Worm (Caenorhabditis elegans) whole organism, L4 larva: Measurements from ENCODE around the gene W08E12.6.

ENCODE experiments used
- D1046.2 ChIP-seq: fragments of 200-800 bp; sonication (Bioruptor generic); IDR thresholded peaks from 2 replicates; pipeline ENCODE4 v1.3.6; 2022; ENCODE audit warnings: missing genetic modification characterization, missing compliant biosample characterization
- F26F4.8 ChIP-seq: fragments of 200-800 bp; sonication (Bioruptor generic); conservative IDR thresholded peaks from 2 replicates; pipeline ENCODE4 v1.3.6; 2022; ENCODE audit warnings: missing genetic modification characterization, missing compliant biosample characterization
- F44E2.7 ChIP-seq: fragments of 200-800 bp; sonication (Bioruptor generic); IDR thresholded peaks from 2 replicates; pipeline ENCODE4 v2.1.2; 2022; ENCODE audit warnings: missing genetic modification characterization, missing compliant biosample characterization
- R02D3.7 ChIP-seq: fragments of 150-350 bp; sonication (generic microtip); optimal IDR thresholded peaks from 3 replicates; lab custom pipeline; 2014; ENCODE audit warnings: missing biosample characterization, missing genetic modification characterization
- T20F7.1 ChIP-seq: fragments of 200-800 bp; sonication (Bioruptor generic); optimal IDR thresholded peaks from 2 replicates; lab custom pipeline; 2018; ENCODE audit warnings: mild to moderate bottlenecking, missing genetic modification characterization, missing compliant biosample characterization
- Y105C5A.15 ChIP-seq: fragments of 200-800 bp; sonication (Bioruptor generic); IDR thresholded peaks from 2 replicates; pipeline ENCODE4 v1.3.6; 2022; ENCODE audit warnings: missing genetic modification characterization, missing compliant biosample characterization
- Y75B8A.6 ChIP-seq: fragments of 200-800 bp; sonication (Bioruptor generic); IDR thresholded peaks from 2 replicates; pipeline ENCODE4 v1.3.6; 2022; ENCODE audit warnings: missing genetic modification reagents, missing genetic modification characterization, missing compliant biosample characterization
- ama-1 ChIP-seq: fragments of 150-350 bp; optimal IDR thresholded peaks from 2 replicates; lab custom pipeline; 2014; ENCODE audit warnings: inconsistent platforms, mixed read lengths
- ceh-32 ChIP-seq: sonication (generic microtip); optimal IDR thresholded peaks from 2 replicates; lab custom pipeline; 2016; ENCODE audit warnings: mild to moderate bottlenecking, missing genetic modification characterization, missing compliant biosample characterization; ENCODE audit not compliant: poor library complexity
- ceh-82 ChIP-seq: sonication (generic microtip); optimal IDR thresholded peaks from 2 replicates; lab custom pipeline; 2017; ENCODE audit warnings: missing biosample characterization, missing genetic modification characterization
- ces-1 ChIP-seq: fragments of 150-350 bp; sonication (generic microtip); optimal IDR thresholded peaks from 4 replicates; lab custom pipeline; 2014; ENCODE audit warnings: missing biosample characterization, missing genetic modification reagents, missing genetic modification characterization
- ctbp-1 ChIP-seq: fragments of 200-800 bp; sonication (Bioruptor generic); IDR thresholded peaks from 2 replicates; pipeline ENCODE4 v1.3.6; 2022; ENCODE audit warnings: missing genetic modification reagents, missing genetic modification characterization, missing compliant biosample characterization
- daf-19 ChIP-seq: fragments of 200-800 bp; sonication (Bioruptor generic); conservative IDR thresholded peaks from 2 replicates; pipeline ENCODE4 v1.3.6; 2022; ENCODE audit warnings: missing genetic modification characterization, missing compliant biosample characterization
- dmd-8 ChIP-seq: fragments of 200-800 bp; sonication (Bioruptor generic); IDR thresholded peaks from 2 replicates; pipeline ENCODE4 v1.3.6; 2022; ENCODE audit warnings: missing genetic modification characterization, missing compliant biosample characterization
- dmd-9 ChIP-seq: fragments of 200-800 bp; sonication (Bioruptor generic); IDR thresholded peaks from 2 replicates; pipeline ENCODE4 v1.3.6; 2022; ENCODE audit warnings: missing genetic modification reagents, missing genetic modification characterization, missing compliant biosample characterization
- dpl-1 ChIP-seq: fragments of 150-350 bp; optimal IDR thresholded peaks from 2 replicates; lab custom pipeline; 2014; ENCODE audit warnings: missing biosample characterization, missing genetic modification reagents, missing genetic modification characterization
- egl-27 ChIP-seq: sonication (generic microtip); optimal IDR thresholded peaks from 3 replicates; lab custom pipeline; 2017; ENCODE audit warnings: missing biosample characterization, missing genetic modification reagents, missing genetic modification characterization
- fos-1 ChIP-seq: fragments of 150-350 bp; optimal IDR thresholded peaks from 2 replicates; lab custom pipeline; 2014; ENCODE audit warnings: missing biosample characterization, missing genetic modification characterization
- hif-1 ChIP-seq, 2 experiments: sonication (generic microtip); optimal IDR thresholded peaks; 2 replicates each; lab custom pipeline; 2016 to 2017; ENCODE audit warnings: missing compliant biosample characterization in 2 of 2, missing genetic modification characterization in 2 of 2, missing genetic modification reagents in 2 of 2, missing genotype in 2 of 2, mild to moderate bottlenecking in 1 of 2
- hlh-11 ChIP-seq: fragments of 200-800 bp; sonication (Bioruptor generic); optimal IDR thresholded peaks from 2 replicates; lab custom pipeline; 2018; ENCODE audit warnings: mild to moderate bottlenecking, missing genetic modification characterization, missing compliant biosample characterization
- lim-7 ChIP-seq: fragments of 200-800 bp; sonication (Bioruptor generic); IDR thresholded peaks from 2 replicates; pipeline ENCODE4 v1.3.6; 2022; ENCODE audit warnings: missing genetic modification characterization, missing compliant biosample characterization
- lin-13 ChIP-seq: fragments of 150-350 bp; optimal IDR thresholded peaks from 2 replicates; lab custom pipeline; 2014; ENCODE audit warnings: missing biosample characterization, missing genetic modification reagents, missing genetic modification characterization
- lin-15B ChIP-seq: fragments of 150-350 bp; sonication (generic microtip); optimal IDR thresholded peaks from 3 replicates; lab custom pipeline; 2014; ENCODE audit warnings: missing biosample characterization, missing genetic modification characterization
- lin-29 ChIP-seq: fragments of 200-800 bp; sonication (Bioruptor generic); IDR thresholded peaks from 2 replicates; pipeline ENCODE4 v1.3.6; 2022; ENCODE audit warnings: missing genetic modification reagents, missing genetic modification characterization, missing compliant biosample characterization
- lin-38 ChIP-seq: fragments of 200-800 bp; sonication (Bioruptor generic); IDR thresholded peaks from 2 replicates; pipeline ENCODE4 v1.3.6; 2022; ENCODE audit warnings: missing genetic modification reagents, missing genetic modification characterization, missing compliant biosample characterization
- madf-5 ChIP-seq, 2 experiments: fragments of 200-800 bp; sonication (Bioruptor generic); IDR thresholded peaks; 2 replicates each; pipeline ENCODE4 v1.3.6; 2022; ENCODE audit warnings: missing compliant biosample characterization in 2 of 2, missing genetic modification characterization in 2 of 2
- mdt-29 ChIP-seq: fragments of 200-800 bp; sonication (Bioruptor generic); IDR thresholded peaks from 2 replicates; pipeline ENCODE4 v1.3.6; 2022; ENCODE audit warnings: missing genetic modification reagents, missing genetic modification characterization, missing compliant biosample characterization
- mes-2 ChIP-seq: sonication (generic microtip); optimal IDR thresholded peaks from 2 replicates; lab custom pipeline; 2016; ENCODE audit warnings: missing genotype, mild to moderate bottlenecking, missing genetic modification characterization, missing compliant biosample characterization; ENCODE audit not compliant: poor library complexity, severe bottlenecking
- mxl-3 ChIP-seq: fragments of 200-800 bp; sonication (Bioruptor generic); optimal IDR thresholded peaks from 2 replicates; lab custom pipeline; 2018; ENCODE audit warnings: mild to moderate bottlenecking, missing genetic modification characterization, missing compliant biosample characterization
- nhr-102 ChIP-seq: sonication (generic microtip); optimal IDR thresholded peaks from 2 replicates; lab custom pipeline; 2016; ENCODE audit warnings: mild to moderate bottlenecking, missing genetic modification characterization, moderate library complexity, missing compliant biosample characterization
- nhr-11 ChIP-seq: fragments of 150-350 bp; optimal IDR thresholded peaks from 2 replicates; lab custom pipeline; 2014; ENCODE audit warnings: missing biosample characterization, missing genetic modification characterization
- nhr-111 ChIP-seq: fragments of 200-800 bp; sonication (Bioruptor generic); optimal IDR thresholded peaks from 2 replicates; lab custom pipeline; 2018; ENCODE audit warnings: mild to moderate bottlenecking, missing genetic modification characterization, missing compliant biosample characterization
- nhr-237 ChIP-seq: sonication (generic microtip); optimal IDR thresholded peaks from 2 replicates; lab custom pipeline; 2017; ENCODE audit warnings: missing biosample characterization, missing genetic modification characterization
- nhr-25 ChIP-seq: sonication (generic microtip); optimal IDR thresholded peaks from 2 replicates; lab custom pipeline; 2017; ENCODE audit warnings: missing genetic modification characterization, mild to moderate bottlenecking, missing compliant biosample characterization, antibody characterized with exemption, moderate library complexity, borderline replicate concordance; ENCODE audit not compliant: insufficient read depth
- nhr-28 ChIP-seq: fragments of 150-350 bp; optimal IDR thresholded peaks from 2 replicates; lab custom pipeline; 2014; ENCODE audit warnings: missing biosample characterization, missing genetic modification characterization
- nhr-41 ChIP-seq: fragments of 200-800 bp; sonication (Bioruptor generic); IDR thresholded peaks from 2 replicates; pipeline ENCODE4 v1.3.6; 2022; ENCODE audit warnings: missing genetic modification reagents, missing genetic modification characterization, missing compliant biosample characterization
- nhr-42 ChIP-seq: fragments of 200-800 bp; sonication (Bioruptor generic); IDR thresholded peaks from 2 replicates; pipeline ENCODE4 v1.3.6; 2022; ENCODE audit warnings: missing genetic modification characterization, missing compliant biosample characterization
- nhr-48 ChIP-seq: sonication (generic microtip); optimal IDR thresholded peaks from 2 replicates; lab custom pipeline; 2016; ENCODE audit warnings: mild to moderate bottlenecking, missing genetic modification characterization, missing compliant biosample characterization
- php-3 ChIP-seq: fragments of 200-800 bp; sonication (Bioruptor generic); IDR thresholded peaks from 2 replicates; pipeline ENCODE4 v1.3.6; 2022; ENCODE audit warnings: missing genetic modification reagents, missing genetic modification characterization, missing compliant biosample characterization
- pqm-1 ChIP-seq: sonication (generic microtip); optimal IDR thresholded peaks from 2 replicates; lab custom pipeline; 2017; ENCODE audit warnings: missing biosample characterization, missing genetic modification characterization
- rbr-2 ChIP-seq: sonication (generic microtip); optimal IDR thresholded peaks from 2 replicates; lab custom pipeline; 2016; ENCODE audit warnings: missing genotype, missing genetic modification characterization, missing compliant biosample characterization
- saeg-2 ChIP-seq: fragments of 200-800 bp; sonication (Bioruptor generic); IDR thresholded peaks from 2 replicates; pipeline ENCODE4 v1.3.6; 2022; ENCODE audit warnings: missing genetic modification reagents, missing genetic modification characterization, missing compliant biosample characterization
- set-16 ChIP-seq: fragments of 200-800 bp; sonication (Bioruptor generic); IDR thresholded peaks from 2 replicates; pipeline ENCODE4 v1.3.6; 2022; ENCODE audit warnings: missing genetic modification reagents, missing genetic modification characterization, missing compliant biosample characterization
- snpc-1.2 ChIP-seq: fragments of 200-800 bp; sonication (Bioruptor generic); IDR thresholded peaks from 2 replicates; pipeline ENCODE4 v1.3.6; 2022; ENCODE audit warnings: missing genetic modification reagents, missing genetic modification characterization, missing compliant biosample characterization
- tag-97 ChIP-seq: fragments of 200-800 bp; sonication (Bioruptor generic); IDR thresholded peaks from 2 replicates; pipeline ENCODE4 v1.3.6; 2022; ENCODE audit warnings: missing genetic modification characterization, missing compliant biosample characterization
- tra-1 ChIP-seq: fragments of 200-800 bp; sonication (Bioruptor generic); IDR thresholded peaks from 2 replicates; pipeline ENCODE4 v1.3.6; 2022; ENCODE audit warnings: missing genetic modification reagents, missing genetic modification characterization, missing compliant biosample characterization
- unc-130 ChIP-seq: sonication (generic microtip); optimal IDR thresholded peaks from 2 replicates; lab custom pipeline; 2016; ENCODE audit warnings: missing genetic modification reagents, missing genetic modification characterization, missing compliant biosample characterization
- unc-39 ChIP-seq: sonication (generic microtip); optimal IDR thresholded peaks from 2 replicates; lab custom pipeline; 2017; ENCODE audit warnings: missing biosample characterization, missing genetic modification characterization
- unc-62 ChIP-seq, 3 experiments: fragments of 150-350 bp in 1 of 3; sonication (generic microtip); optimal IDR thresholded peaks in 2 of 3; peaks in 1 of 3; 1 replicate in 1 of 3; 2 replicates in 2 of 3; lab custom pipeline; 2014 to 2017; ENCODE audit warnings: missing biosample characterization in 3 of 3, missing genetic modification characterization in 3 of 3, missing genetic modification reagents in 3 of 3, missing genotype in 1 of 3
- zag-1 ChIP-seq: fragments of 150-350 bp; optimal IDR thresholded peaks from 2 replicates; lab custom pipeline; 2014; ENCODE audit warnings: missing biosample characterization, missing genetic modification characterization
- zip-2 ChIP-seq: fragments of 150-350 bp; optimal IDR thresholded peaks from 2 replicates; lab custom pipeline; 2014; ENCODE audit warnings: missing biosample characterization, missing genetic modification characterization
- ztf-11 ChIP-seq: fragments of 150-350 bp; optimal IDR thresholded peaks from 2 replicates; lab custom pipeline; 2014; ENCODE audit warnings: missing biosample characterization, missing genetic modification characterization

The W08E12.6 gene

DNA sequence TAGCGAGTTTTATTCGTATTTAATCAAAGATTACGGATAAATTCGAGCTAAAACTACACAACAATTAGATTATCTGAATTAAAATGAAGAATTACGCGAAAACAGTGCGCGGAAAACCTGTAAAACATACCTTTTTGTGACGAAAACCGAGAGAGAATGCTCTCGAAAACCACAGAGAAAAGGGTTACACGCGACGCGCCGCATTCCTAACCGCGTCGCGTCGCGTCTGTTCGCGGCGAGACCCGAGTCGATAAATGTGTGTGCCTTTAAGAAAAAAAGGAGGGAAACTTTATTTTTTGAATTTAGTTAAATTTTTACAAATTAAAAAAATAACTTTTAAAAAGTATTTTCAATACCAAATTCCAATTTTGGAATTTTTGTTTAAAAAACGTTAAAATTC is 40.3 kb downstream of the W08E12.6 start, which contains the start of gene hrpa-1 (continued):
- peak; percentile 94 for TF ChIP-seq ama-1 (lab: Kevin White, UChicago)
- peak; percentile 76 for TF ChIP-seq rbr-2 (tag; lab: Kevin White, UChicago)
- no peak for TF ChIP-seq fos-1 (tag; lab: Kevin White, UChicago)
- TF ChIP-seq php-3 (GFP tag; lab: Robert Waterston, UW): no peak
- no peak for TF ChIP-seq zag-1 (tag; lab: Kevin White, UChicago)
- TF ChIP-seq nhr-25 (tag; lab: Kevin White, UChicago): no peak
- no peak for TF ChIP-seq egl-27
- no peak for TF ChIP-seq mdt-29 (GFP tag; lab: Robert Waterston, UW)
- no peak for TF ChIP-seq F26F4.8 (GFP tag; lab: Robert Waterston, UW)
- no peak for TF ChIP-seq unc-39 (tag; lab: Kevin White, UChicago)
- no peak for TF ChIP-seq lin-29 (GFP tag; lab: Robert Waterston, UW)
- TF ChIP-seq lim-7 (GFP tag; lab: Robert Waterston, UW): no peak
- TF ChIP-seq ceh-32 (tag; lab: Kevin White, UChicago): no peak
- no peak for TF ChIP-seq nhr-41
- no peak for TF ChIP-seq saeg-2 (GFP tag; lab: Robert Waterston, UW)
- TF ChIP-seq Y75B8A.6 (GFP tag; lab: Robert Waterston, UW): no peak
- no peak for TF ChIP-seq dmd-9
- TF ChIP-seq ces-1 (GFP tag; lab: Kevin White, UChicago): no peak
- TF ChIP-seq lin-15B (tag; lab: Kevin White, UChicago): no peak
- TF ChIP-seq F44E2.7 (GFP tag; lab: Robert Waterston, UW): no peak
- no peak for TF ChIP-seq ctbp-1
- no peak for TF ChIP-seq ceh-82 (tag; lab: Kevin White, UChicago)
- TF ChIP-seq nhr-48: no peak
- TF ChIP-seq madf-5 (GFP tag; IDR thresholded peaks at IDR 0.05; lab: Robert Waterston, UW): no peak
- no peak for TF ChIP-seq daf-19
- no peak for TF ChIP-seq mxl-3
- TF ChIP-seq lin-13 (GFP tag; lab: Kevin White, UChicago): peak; percentile 83
- TF ChIP-seq nhr-111 (GFP tag; lab: Kevin White, UChicago): no peak
- TF ChIP-seq ztf-11 (tag; lab: Kevin White, UChicago): no peak
- TF ChIP-seq dmd-8 (GFP tag; lab: Robert Waterston, UW): no peak
- peak in 1 of 2 experiments; percentile 64 for TF ChIP-seq hif-1 (tag; optimal IDR thresholded peaks at IDR 0.05; lab: Kevin White, UChicago)
- TF ChIP-seq unc-130: peak; percentile 26
- no peak for TF ChIP-seq D1046.2 (GFP tag; lab: Robert Waterston, UW)
- peak; percentile 88 for TF ChIP-seq mes-2 (tag; lab: Kevin White, UChicago)
- no peak for TF ChIP-seq tra-1 (GFP tag; lab: Robert Waterston, UW)
- peak; percentile 63 for TF ChIP-seq hlh-11 (tag; lab: Kevin White, UChicago)
- TF ChIP-seq nhr-237 (tag; lab: Kevin White, UChicago): no peak
- TF ChIP-seq Y105C5A.15 (GFP tag; lab: Robert Waterston, UW): no peak
- peak; percentile 61 for TF ChIP-seq nhr-102 (tag; lab: Kevin White, UChicago)
- TF ChIP-seq tag-97 (GFP tag; lab: Robert Waterston, UW): no peak
- no peak for TF ChIP-seq T20F7.1 (GFP tag; lab: Kevin White, UChicago)
- no peak for TF ChIP-seq snpc-1.2
- peak; percentile 51 for TF ChIP-seq nhr-11 (tag; lab: Kevin White, UChicago)
- TF ChIP-seq pqm-1 (tag; lab: Kevin White, UChicago): no peak
- TF ChIP-seq lin-38 (GFP tag; lab: Robert Waterston, UW): peak; percentile 83
- TF ChIP-seq R02D3.7: no peak
- TF ChIP-seq nhr-42: no peak
- TF ChIP-seq set-16: no peak
- peak; percentile 45 for TF ChIP-seq nhr-28 (tag; lab: Kevin White, UChicago)
- peak; percentile 98 for TF ChIP-seq dpl-1 (GFP tag; lab: Kevin White, UChicago)
- no peak for TF ChIP-seq unc-62 (GFP tag; optimal IDR thresholded peaks at IDR 0.05 in 1 of 2; lab: Kevin White, UChicago)
- TF ChIP-seq unc-62 (tag; optimal IDR thresholded peaks at IDR 0.05; lab: Kevin White, UChicago): no peak
- TF ChIP-seq zip-2 (tag; lab: Kevin White, UChicago): peak; percentile 67
